Worm (Caenorhabditis elegans) whole organism, midembryonic: ENCODE measurements around the gene pqn-80.
A peak's percentile ranks its signal among the peaks of the same experiment; 100 is the strongest.

Experiments
- T22C8.4 ChIP-seq: fragments of 200-800 bp; sonication (Bioruptor generic); IDR thresholded peaks from 2 replicates; pipeline ENCODE4 v1.3.6; 2022; ENCODE audit warnings: missing genetic modification characterization, missing compliant biosample characterization
- cog-1 ChIP-seq: sonication (generic microtip); optimal IDR thresholded peaks from 2 replicates; lab custom pipeline; 2016; ENCODE audit warnings: missing genetic modification characterization, missing compliant biosample characterization
- flt-1 ChIP-seq: fragments of 200-800 bp; sonication (Bioruptor generic); IDR thresholded peaks from 2 replicates; pipeline ENCODE4 v1.3.6; 2022; ENCODE audit warnings: missing genetic modification characterization, missing compliant biosample characterization
- klf-2 ChIP-seq: fragments of 200-800 bp; sonication (Bioruptor generic); conservative IDR thresholded peaks from 2 replicates; pipeline ENCODE4 v1.3.6; 2022; ENCODE audit warnings: missing genetic modification reagents, missing genetic modification characterization, missing compliant biosample characterization
- med-1 ChIP-seq: sonication (generic microtip); optimal IDR thresholded peaks from 2 replicates; lab custom pipeline; 2017; ENCODE audit warnings: missing genetic modification characterization, mild to moderate bottlenecking, missing compliant biosample characterization, antibody characterized with exemption, missing genetic modification reagents; ENCODE audit not compliant: insufficient read depth
- ref-1 ChIP-seq: fragments of 200-800 bp; sonication (Bioruptor generic); conservative IDR thresholded peaks from 2 replicates; pipeline ENCODE4 v1.3.6; 2022; ENCODE audit warnings: missing genetic modification reagents, missing genetic modification characterization, missing compliant biosample characterization
- tab-1 ChIP-seq: fragments of 200-800 bp; sonication (Bioruptor generic); IDR thresholded peaks from 2 replicates; pipeline ENCODE4 v1.3.6; 2022; ENCODE audit warnings: missing genetic modification characterization, missing compliant biosample characterization
- ztf-23 ChIP-seq: fragments of 200-800 bp; sonication (Bioruptor generic); IDR thresholded peaks from 2 replicates; pipeline ENCODE4 v1.3.6; 2022; ENCODE audit warnings: missing genetic modification reagents, missing genetic modification characterization, missing compliant biosample characterization
- ztf-29 ChIP-seq: fragments of 200-800 bp; sonication (Bioruptor generic); IDR thresholded peaks from 2 replicates; pipeline ENCODE4 v1.3.6; 2022; ENCODE audit warnings: missing genetic modification reagents, missing genetic modification characterization, missing compliant biosample characterization

Gene pqn-80

ce11 chrIII:12615859-12616439 is 10.4 kb upstream of the pqn-80 start:
- no peak for TF ChIP-seq cog-1 (tag; lab: Kevin White, UChicago)
- TF ChIP-seq med-1 (GFP tag; lab: Kevin White, UChicago) = no peak
- TF ChIP-seq ztf-23 (GFP tag; lab: Robert Waterston, UW) = no peak
- no peak for TF ChIP-seq flt-1 (GFP tag; lab: Robert Waterston, UW)
- TF ChIP-seq ref-1 (GFP tag; lab: Robert Waterston, UW) = no peak
- no peak for TF ChIP-seq tab-1 (GFP tag; lab: Robert Waterston, UW)
- TF ChIP-seq klf-2 (GFP tag; lab: Robert Waterston, UW) = no peak
- no peak for TF ChIP-seq T22C8.4 (GFP tag; lab: Robert Waterston, UW)
- no peak for TF ChIP-seq ztf-29 (GFP tag; lab: Robert Waterston, UW)

- peak; percentile 24 for TF ChIP-seq cog-1 (tag; lab: Kevin White, UChicago)
- TF ChIP-seq klf-2 (GFP tag; lab: Robert Waterston, UW) = no peak
Measured at ce11 chrIII:12616990-12617393, 9.4 kb upstream of the pqn-80 start.

- TF ChIP-seq tab-1 (GFP tag; lab: Robert Waterston, UW) (no peak), ztf-29 (GFP tag; lab: Robert Waterston, UW) (no peak), klf-2 (GFP tag; lab: Robert Waterston, UW) (no peak), flt-1 (GFP tag; lab: Robert Waterston, UW) (no peak), ztf-23 (GFP tag; lab: Robert Waterston, UW) (no peak), T22C8.4 (GFP tag; lab: Robert Waterston, UW) (no peak), ref-1 (GFP tag; lab: Robert Waterston, UW) (no peak), med-1 (GFP tag; lab: Kevin White, UChicago) (no peak), cog-1 (tag; lab: Kevin White, UChicago) (no peak)
Measured at ce11 chrIII:12624466-12624865, 1.9 kb upstream of the pqn-80 start, which contains the start of gene gtf-2A2. Gene gtf-2A2 (plus strand): TSS chrIII:12624766.

- TF ChIP-seq ztf-29 (GFP tag; lab: Robert Waterston, UW) = no peak
- no peak for TF ChIP-seq ztf-23 (GFP tag; lab: Robert Waterston, UW)
- TF ChIP-seq cog-1 (tag; lab: Kevin White, UChicago) = no peak
- no peak for TF ChIP-seq klf-2 (GFP tag; lab: Robert Waterston, UW)
- TF ChIP-seq T22C8.4 (GFP tag; lab: Robert Waterston, UW) = no peak
- no peak for TF ChIP-seq flt-1 (GFP tag; lab: Robert Waterston, UW)
- TF ChIP-seq ref-1 (GFP tag; lab: Robert Waterston, UW) = no peak
- no peak for TF ChIP-seq med-1 (GFP tag; lab: Kevin White, UChicago)
- no peak for TF ChIP-seq tab-1 (GFP tag; lab: Robert Waterston, UW)
Measured at ce11 chrIII:12638592-12638991, 12.2 kb downstream of the pqn-80 start.

- TF ChIP-seq ztf-23 (GFP tag; lab: Robert Waterston, UW) (no peak), klf-2 (GFP tag; lab: Robert Waterston, UW) (no peak), T22C8.4 (GFP tag; lab: Robert Waterston, UW) (no peak), med-1 (GFP tag; lab: Kevin White, UChicago) (no peak), ref-1 (GFP tag; lab: Robert Waterston, UW) (no peak), flt-1 (GFP tag; lab: Robert Waterston, UW) (no peak), ztf-29 (GFP tag; lab: Robert Waterston, UW) (no peak), cog-1 (tag; lab: Kevin White, UChicago) (no peak), tab-1 (GFP tag; lab: Robert Waterston, UW) (no peak)
Measured at ce11 chrIII:12639214-12639613, 12.8 kb downstream of the pqn-80 start.

- TF ChIP-seq flt-1 (GFP tag; lab: Robert Waterston, UW) (no peak), T22C8.4 (GFP tag; lab: Robert Waterston, UW) (no peak), ref-1 (GFP tag; lab: Robert Waterston, UW) (no peak)
Measured at ce11 chrIII:12640386-12641024, 14.1 kb downstream of the pqn-80 start.

ce11 chrIII:12642511-12643168 is 16.3 kb downstream of the pqn-80 start:
- TF ChIP-seq med-1 (GFP tag; lab: Kevin White, UChicago) (no peak), klf-2 (GFP tag; lab: Robert Waterston, UW) (no peak)

- TF ChIP-seq med-1 (GFP tag; lab: Kevin White, UChicago) (no peak), cog-1 (tag; lab: Kevin White, UChicago) (no peak), ztf-23 (GFP tag; lab: Robert Waterston, UW) (no peak), tab-1 (GFP tag; lab: Robert Waterston, UW) (no peak), klf-2 (GFP tag; lab: Robert Waterston, UW) (no peak), T22C8.4 (GFP tag; lab: Robert Waterston, UW) (no peak), ztf-29 (GFP tag; lab: Robert Waterston, UW) (no peak), ref-1 (GFP tag; lab: Robert Waterston, UW) (no peak), flt-1 (GFP tag; lab: Robert Waterston, UW) (no peak)
Measured at ce11 chrIII:12644669-12645068, 18.3 kb downstream of the pqn-80 start.

- TF ChIP-seq flt-1 (GFP tag; lab: Robert Waterston, UW) (no peak), T22C8.4 (GFP tag; lab: Robert Waterston, UW) (no peak), ztf-29 (GFP tag; lab: Robert Waterston, UW) (no peak), tab-1 (GFP tag; lab: Robert Waterston, UW) (no peak), ref-1 (GFP tag; lab: Robert Waterston, UW) (no peak), ztf-23 (GFP tag; lab: Robert Waterston, UW) (no peak), klf-2 (GFP tag; lab: Robert Waterston, UW) (no peak), cog-1 (tag; lab: Kevin White, UChicago) (no peak), med-1 (GFP tag; lab: Kevin White, UChicago) (no peak)
Measured at ce11 chrIII:12651946-12652345, 25.6 kb downstream of the pqn-80 start.
